Fruit fly (Drosophila melanogaster) S2 (cell line): ENCODE measurements around the gene ATP7.

ENCODE experiments used
- CG8478 ChIP-seq: fragments of >200 bp; optimal IDR thresholded peaks from 2 replicates; lab custom pipeline; 2018
- CTCF ChIP-seq, 2 experiments: fragments of >200 bp; optimal IDR thresholded peaks; 2 replicates each; lab custom pipeline; 2018

The ATP7 gene

DNA sequence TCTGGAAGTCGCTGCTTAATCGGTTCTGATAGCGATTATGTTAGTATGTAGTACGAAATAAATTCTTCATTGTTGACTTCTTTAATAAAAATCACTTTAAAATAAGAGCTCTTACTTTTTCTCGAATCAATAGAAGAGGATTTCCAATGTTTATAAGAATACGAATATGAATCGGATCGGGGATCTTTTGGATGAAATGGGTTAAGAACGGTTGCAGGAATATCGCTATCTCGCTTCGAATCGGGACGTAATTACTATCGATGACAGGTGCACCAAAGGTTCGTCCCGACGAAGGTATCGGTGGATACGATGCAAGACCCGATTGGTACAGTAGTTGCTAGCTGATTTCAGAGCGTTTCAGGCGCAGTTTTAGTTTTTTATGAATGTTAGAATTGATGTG is 38.8 kb downstream of the ATP7 start, which contains the start of gene wisp:
TSS of gene wisp (plus strand) at position 301 of the 400 bp plus-strand sequence.
- TF ChIP-seq CTCF (optimal IDR thresholded peaks at IDR 0.05; lab: Kevin White, UChicago) (no peak), CG8478 (lab: Kevin White, UChicago) (no peak)

DNA sequence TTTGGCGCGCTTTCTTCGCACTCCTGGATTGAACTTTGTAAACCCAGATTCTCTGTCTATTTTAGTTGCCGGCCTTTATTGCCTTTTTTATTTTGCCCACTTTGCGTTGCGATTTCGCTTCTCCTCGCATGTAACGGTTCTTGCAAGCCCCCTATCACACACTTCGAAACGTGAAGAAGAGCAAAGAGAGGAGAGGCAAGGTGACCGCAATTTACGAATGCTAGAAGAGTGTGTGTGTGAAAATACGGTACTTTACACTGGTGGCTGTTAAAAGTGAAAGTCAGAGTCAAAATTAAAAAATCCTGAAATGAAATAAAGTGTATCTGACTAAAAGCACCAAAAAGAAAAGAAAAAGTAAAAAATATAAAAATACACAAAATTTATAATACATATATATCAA is 39.4 kb downstream of the ATP7 start:
- TF ChIP-seq CG8478 (lab: Kevin White, UChicago) = no peak
- TF ChIP-seq CTCF (optimal IDR thresholded peaks at IDR 0.05; lab: Kevin White, UChicago) = no peak

DNA sequence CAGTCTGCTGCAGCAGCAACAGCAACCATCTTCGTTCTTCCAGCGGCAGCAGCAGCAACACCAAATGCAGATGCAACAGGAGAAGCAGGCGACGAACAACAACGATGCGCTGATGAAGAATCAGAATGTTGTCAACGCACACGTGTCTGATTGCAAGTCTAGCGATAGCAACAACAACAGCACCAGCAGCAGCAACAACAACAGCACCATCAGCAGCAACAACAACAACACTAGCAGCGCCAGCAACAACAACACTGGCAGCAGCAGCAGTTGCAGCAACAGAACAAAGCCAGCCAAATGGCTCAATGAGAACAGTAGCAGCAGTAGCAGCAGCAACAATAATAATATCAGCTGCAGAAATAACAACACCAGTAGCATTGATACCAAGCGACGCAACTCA is 40.3 kb downstream of the ATP7 start:
- TF ChIP-seq CG8478 (lab: Kevin White, UChicago) (no peak), CTCF (optimal IDR thresholded peaks at IDR 0.05; lab: Kevin White, UChicago) (no peak)

DNA sequence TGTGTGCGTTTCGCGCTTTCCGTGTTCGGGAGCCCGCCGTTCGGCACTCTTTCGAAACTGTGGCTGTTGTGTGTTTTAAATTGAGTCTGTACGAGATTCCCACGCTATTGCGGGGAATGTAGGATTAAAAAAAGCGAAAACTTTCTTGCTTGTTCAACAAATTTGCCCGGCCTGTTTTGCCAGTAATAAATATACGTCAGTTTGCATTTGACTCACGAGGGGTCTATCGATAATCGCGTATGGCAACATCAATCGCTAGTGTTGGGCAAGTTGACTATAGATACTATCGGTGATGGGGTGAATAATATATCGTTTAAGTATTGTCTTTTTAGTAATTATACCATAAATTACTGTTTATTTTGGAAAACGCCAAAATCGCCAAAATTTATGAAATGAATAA is 50.3 kb downstream of the ATP7 start, which contains the start of gene Upf1:
TSS of gene Upf1 (minus strand) at position 228 of the 400 bp plus-strand sequence.
- TF ChIP-seq CG8478 (lab: Kevin White, UChicago) (no peak), CTCF (optimal IDR thresholded peaks at IDR 0.05; lab: Kevin White, UChicago) (no peak)

DNA sequence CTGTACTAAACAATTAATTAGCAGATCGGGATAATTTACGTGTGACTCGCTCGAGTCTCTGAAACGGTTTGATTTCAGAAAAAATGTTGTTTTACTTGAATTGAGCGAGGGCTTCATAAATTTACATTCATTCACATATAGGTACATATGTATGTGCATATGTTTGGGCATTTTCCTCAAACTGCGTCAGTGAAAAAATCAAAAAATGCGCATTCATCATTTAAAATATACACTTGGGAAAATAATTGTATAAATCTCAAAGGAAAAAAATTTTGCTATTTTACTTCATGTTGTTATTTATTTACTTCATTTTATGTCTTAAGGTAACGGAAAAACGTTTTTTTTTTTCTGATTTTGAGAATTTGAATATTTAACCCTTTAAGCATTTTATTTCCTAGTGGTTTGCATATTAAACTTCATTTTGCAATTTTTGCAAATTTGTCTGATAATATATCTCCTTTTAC is 52.0 kb downstream of the ATP7 start, which contains the start of gene CG43156:
TSS of gene CG43156 (minus strand) at position 51 of the 464 bp plus-strand sequence.
- no peak for TF ChIP-seq CG8478 (lab: Kevin White, UChicago)
- no peak for TF ChIP-seq CTCF (optimal IDR thresholded peaks at IDR 0.05; lab: Kevin White, UChicago)

DNA sequence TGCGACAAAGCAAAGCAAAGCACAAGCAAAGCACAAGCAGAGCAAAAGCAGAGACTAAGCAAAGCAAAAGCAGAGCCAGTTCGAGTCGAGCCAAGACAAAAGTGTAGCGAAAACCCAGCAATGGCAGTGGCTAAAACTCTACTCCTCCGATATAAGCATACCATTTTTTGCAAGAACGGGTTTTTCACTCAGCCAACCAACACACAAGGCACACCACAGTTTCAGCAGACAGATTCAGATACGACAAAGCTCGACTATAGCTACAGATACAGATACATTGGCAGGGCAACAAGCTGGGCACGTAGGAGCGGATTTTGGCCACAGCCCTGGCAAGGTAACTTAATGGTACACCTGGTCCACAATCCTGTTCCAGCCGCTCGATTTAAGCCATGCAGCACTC is 58.8 kb downstream of the ATP7 start:
- TF ChIP-seq CG8478 (lab: Kevin White, UChicago) (no peak), CTCF (optimal IDR thresholded peaks at IDR 0.05; lab: Kevin White, UChicago) (no peak)
